Worm (Caenorhabditis elegans): ENCODE results near the gene K02D10.2.
A peak's percentile ranks its signal among the peaks of the same experiment; 100 is the strongest.

The K02D10.2 gene

DNA sequence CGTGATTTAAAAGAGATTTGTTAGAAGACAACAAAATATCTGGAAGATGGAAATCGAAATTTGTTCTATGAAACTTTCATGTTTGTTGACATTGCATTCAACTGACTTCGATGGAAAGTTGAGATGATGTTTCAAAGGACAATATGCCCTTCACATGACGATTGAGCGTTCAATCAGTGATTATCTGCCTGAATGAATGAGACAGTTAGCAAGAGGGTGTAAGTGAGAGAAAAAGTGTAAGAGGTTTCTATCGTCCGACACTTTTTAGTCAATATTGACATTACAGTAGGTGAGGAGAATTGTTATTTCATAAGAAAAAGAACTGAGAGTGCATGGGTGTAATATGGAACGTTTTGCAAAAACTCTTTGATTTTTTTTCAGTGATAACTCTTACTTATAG is 37.8 kb downstream of the K02D10.2 start (continued):
- no peak for TF ChIP-seq fos-1 (tag; optimal IDR thresholded peaks at IDR 0.05)
- TF ChIP-seq ceh-8 (GFP tag; optimal IDR thresholded peaks at IDR 0.05): no peak
- TF ChIP-seq lin-39 (tag; optimal IDR thresholded peaks at IDR 0.05): no peak
- no peak for TF ChIP-seq nhr-12 (tag; optimal IDR thresholded peaks at IDR 0.05)
- no peak for TF ChIP-seq pqm-1 (tag; optimal IDR thresholded peaks at IDR 0.05)
- TF ChIP-seq skn-1 (tag; optimal IDR thresholded peaks at IDR 0.05): no peak
- TF ChIP-seq blmp-1 (tag; optimal IDR thresholded peaks at IDR 0.05): peak; percentile 75
- TF ChIP-seq mef-2 (tag; optimal IDR thresholded peaks at IDR 0.05): no peak
- no peak for TF ChIP-seq efl-3 (GFP tag; optimal IDR thresholded peaks at IDR 0.05)
- TF ChIP-seq pag-3 (tag; optimal IDR thresholded peaks at IDR 0.05; ENCODE audit: borderline replicate concordance, insufficient read depth): no peak
- no peak for TF ChIP-seq nhr-77 (tag; optimal IDR thresholded peaks at IDR 0.05)
- no peak for TF ChIP-seq lir-3 (tag; optimal IDR thresholded peaks at IDR 0.05; ENCODE audit: poor library complexity)
- TF ChIP-seq ces-1 (GFP tag; optimal IDR thresholded peaks at IDR 0.05): no peak
- TF ChIP-seq nhr-85 (tag): peak; percentile 49
- TF ChIP-seq vab-15 (tag; optimal IDR thresholded peaks at IDR 0.05): no peak
- no peak for TF ChIP-seq aly-2 (tag; optimal IDR thresholded peaks at IDR 0.05)
- peak in 1 of 2 experiments; percentile 57 for TF ChIP-seq mdl-1 (tag; optimal IDR thresholded peaks at IDR 0.05)
- no peak for TF ChIP-seq lin-15B (tag; optimal IDR thresholded peaks at IDR 0.05)
- no peak for TF ChIP-seq ceh-90 (tag; optimal IDR thresholded peaks at IDR 0.05)
- TF ChIP-seq ceh-63 (GFP tag; optimal IDR thresholded peaks at IDR 0.05): no peak
- peak; percentile 51 for TF ChIP-seq nhr-19 (GFP tag; conservative IDR thresholded peaks at IDR 0.05)
- no peak for TF ChIP-seq nhr-237 (tag; optimal IDR thresholded peaks at IDR 0.05)
- TF ChIP-seq elt-3 (tag; optimal IDR thresholded peaks at IDR 0.05): peak in 4 of 6 experiments; percentile 1 to 95 (median 32)
- TF ChIP-seq fkh-4 (tag; optimal IDR thresholded peaks at IDR 0.05; ENCODE audit: borderline replicate concordance): no peak
- TF ChIP-seq hpl-2 (GFP tag; optimal IDR thresholded peaks at IDR 0.05): no peak
- TF ChIP-seq swsn-7 (tag; optimal IDR thresholded peaks at IDR 0.05): no peak
- no peak for TF ChIP-seq dsc-1 (tag; optimal IDR thresholded peaks at IDR 0.05)
- TF ChIP-seq unc-30 (tag; optimal IDR thresholded peaks at IDR 0.05): no peak
- TF ChIP-seq dpl-1 (GFP tag; optimal IDR thresholded peaks at IDR 0.05): no peak
- no peak for TF ChIP-seq nhr-76 (tag; optimal IDR thresholded peaks at IDR 0.05)
- peak; percentile 42 for TF ChIP-seq snu-23 (GFP tag; optimal IDR thresholded peaks at IDR 0.05)
- TF ChIP-seq C16A3.4 (tag; optimal IDR thresholded peaks at IDR 0.05): peak; percentile 31
- TF ChIP-seq ama-1 (optimal IDR thresholded peaks at IDR 0.05): no peak
- TF ChIP-seq pax-3 (tag; optimal IDR thresholded peaks at IDR 0.05): no peak
- peak; percentile 43 for TF ChIP-seq lin-14 (GFP tag; optimal IDR thresholded peaks at IDR 0.05)
- TF ChIP-seq elt-2 (tag; optimal IDR thresholded peaks at IDR 0.05): no peak

DNA sequence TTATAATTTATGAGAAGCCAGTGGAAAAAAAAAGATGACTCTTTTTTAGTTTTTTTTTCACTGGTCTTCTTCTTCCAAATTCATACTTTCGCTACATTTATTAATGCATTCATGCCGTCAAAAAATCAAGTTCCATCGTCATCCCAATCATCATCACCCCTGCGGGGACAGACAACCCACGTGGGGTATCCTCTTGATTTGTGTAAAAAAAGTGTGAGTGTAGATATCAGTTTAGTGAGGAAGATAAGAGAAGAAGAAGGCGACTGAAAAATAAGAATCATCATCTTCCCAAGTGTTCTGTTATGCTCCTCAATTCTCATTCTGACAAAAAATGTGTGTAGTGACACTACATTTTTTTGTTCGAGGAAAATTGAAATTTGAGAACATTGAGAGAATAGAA is 39.1 kb downstream of the K02D10.2 start:
- no peak for TF ChIP-seq dsc-1 (tag; optimal IDR thresholded peaks at IDR 0.05)
- no peak for TF ChIP-seq ceh-90 (tag; optimal IDR thresholded peaks at IDR 0.05)
- no peak for TF ChIP-seq C34B4.2 (tag; optimal IDR thresholded peaks at IDR 0.05)
- TF ChIP-seq C04F5.9 (tag; optimal IDR thresholded peaks at IDR 0.05): no peak
- no peak for TF ChIP-seq unc-86 (tag; optimal IDR thresholded peaks at IDR 0.05)
- TF ChIP-seq nhr-84 (tag; optimal IDR thresholded peaks at IDR 0.05): no peak
- peak; percentile 12 for TF ChIP-seq nhr-90 (tag; optimal IDR thresholded peaks at IDR 0.05; ENCODE audit: poor library complexity)
- no peak for TF ChIP-seq mep-1 (tag; optimal IDR thresholded peaks at IDR 0.05)
- TF ChIP-seq unc-62 (GFP tag; optimal IDR thresholded peaks at IDR 0.05): no peak
- TF ChIP-seq pqm-1 (tag; optimal IDR thresholded peaks at IDR 0.05): no peak
- no peak for TF ChIP-seq dpl-1 (GFP tag; optimal IDR thresholded peaks at IDR 0.05)
- TF ChIP-seq swsn-7 (tag; optimal IDR thresholded peaks at IDR 0.05): no peak
- TF ChIP-seq lin-15B (tag; optimal IDR thresholded peaks at IDR 0.05): no peak
- no peak for TF ChIP-seq mef-2 (tag; optimal IDR thresholded peaks at IDR 0.05)
- TF ChIP-seq nhr-12 (tag; optimal IDR thresholded peaks at IDR 0.05): no peak
- no peak for TF ChIP-seq sox-4 (tag; optimal IDR thresholded peaks at IDR 0.05)
- no peak for TF ChIP-seq mab-9 (GFP tag; IDR thresholded peaks at IDR 0.05)
- TF ChIP-seq pag-3 (tag; optimal IDR thresholded peaks at IDR 0.05; ENCODE audit: borderline replicate concordance, insufficient read depth): no peak
- TF ChIP-seq alr-1 (tag; optimal IDR thresholded peaks at IDR 0.05; ENCODE audit: borderline replicate concordance): no peak
- peak; percentile 50 for TF ChIP-seq lin-14 (GFP tag; optimal IDR thresholded peaks at IDR 0.05)
- no peak for TF ChIP-seq elt-2 (tag; optimal IDR thresholded peaks at IDR 0.05)
- TF ChIP-seq C16A3.4 (tag; optimal IDR thresholded peaks at IDR 0.05): no peak
- TF ChIP-seq skn-1 (tag; optimal IDR thresholded peaks at IDR 0.05): no peak
- TF ChIP-seq unc-130 (tag; optimal IDR thresholded peaks at IDR 0.05): no peak
- TF ChIP-seq sptf-1 (tag; optimal IDR thresholded peaks at IDR 0.05): no peak
- TF ChIP-seq lin-39 (tag; optimal IDR thresholded peaks at IDR 0.05): no peak
- no peak for TF ChIP-seq unc-30 (tag; optimal IDR thresholded peaks at IDR 0.05)
- no peak for TF ChIP-seq fkh-8 (tag; optimal IDR thresholded peaks at IDR 0.05)
- peak; percentile 36 for TF ChIP-seq blmp-1 (tag; optimal IDR thresholded peaks at IDR 0.05)
- no peak for TF ChIP-seq hlh-4 (tag; optimal IDR thresholded peaks at IDR 0.05)
- no peak for TF ChIP-seq nhr-85 (tag)
- TF ChIP-seq hpl-2 (GFP tag; optimal IDR thresholded peaks at IDR 0.05): no peak
- no peak for TF ChIP-seq ztf-4 (tag; optimal IDR thresholded peaks at IDR 0.05)
